Worm (Caenorhabditis elegans) whole organism, young adult: ENCODE data around the gene srd-36.

Experiments used
- F39B2.1 ChIP-seq: fragments of 200-800 bp; sonication (Bioruptor generic); IDR thresholded peaks from 2 replicates; pipeline ENCODE4 v1.3.6; 2022; ENCODE audit warnings: missing genetic modification reagents, missing genetic modification characterization, missing compliant biosample characterization
- T07F8.4 ChIP-seq: sonication (generic microtip); optimal IDR thresholded peaks from 2 replicates; lab custom pipeline; 2016; ENCODE audit warnings: mild to moderate bottlenecking, missing genetic modification characterization, moderate library complexity, missing compliant biosample characterization
- Y56A3A.18 ChIP-seq: fragments of 200-800 bp; sonication (Bioruptor generic); IDR thresholded peaks from 2 replicates; pipeline ENCODE4 v1.3.6; 2022; ENCODE audit warnings: missing genetic modification reagents, missing genetic modification characterization, missing compliant biosample characterization
- attf-3 ChIP-seq: fragments of 200-800 bp; sonication (Bioruptor generic); conservative IDR thresholded peaks from 2 replicates; pipeline ENCODE4 v1.3.6; 2022; ENCODE audit warnings: missing genetic modification reagents, missing genetic modification characterization, missing compliant biosample characterization
- bed-2 ChIP-seq: fragments of 200-800 bp; sonication (Bioruptor generic); IDR thresholded peaks from 2 replicates; pipeline ENCODE4 v1.3.6; 2022; ENCODE audit warnings: missing genetic modification reagents, missing genetic modification characterization, missing compliant biosample characterization
- die-1 ChIP-seq: sonication (generic microtip); optimal IDR thresholded peaks from 2 replicates; lab custom pipeline; 2016; ENCODE audit warnings: missing genotype, mild to moderate bottlenecking, missing genetic modification characterization, missing compliant biosample characterization
- fkh-3 ChIP-seq: sonication (generic microtip); optimal IDR thresholded peaks from 2 replicates; lab custom pipeline; 2016; ENCODE audit warnings: mild to moderate bottlenecking, missing genetic modification characterization, missing compliant biosample characterization
- madf-10 ChIP-seq: sonication (generic microtip); optimal IDR thresholded peaks from 2 replicates; lab custom pipeline; 2016; ENCODE audit warnings: mild to moderate bottlenecking, missing genetic modification characterization, missing compliant biosample characterization
- madf-3 ChIP-seq: fragments of 200-800 bp; sonication (Bioruptor generic); IDR thresholded peaks from 2 replicates; pipeline ENCODE4 v1.3.6; 2022; ENCODE audit warnings: missing genetic modification reagents, missing genetic modification characterization, missing compliant biosample characterization
- mcd-1 ChIP-seq: fragments of 200-800 bp; sonication (Bioruptor generic); IDR thresholded peaks from 2 replicates; pipeline ENCODE4 v1.3.6; 2022; ENCODE audit warnings: missing genetic modification reagents, missing genetic modification characterization, missing compliant biosample characterization
- nfya-1 ChIP-seq: sonication (generic microtip); optimal IDR thresholded peaks from 2 replicates; lab custom pipeline; 2017; ENCODE audit warnings: antibody characterized with exemption, missing compliant biosample characterization, missing genetic modification characterization, borderline replicate concordance; ENCODE audit not compliant: insufficient read depth
- rcor-1 ChIP-seq: fragments of 200-800 bp; sonication (Bioruptor generic); IDR thresholded peaks from 2 replicates; pipeline ENCODE4 v1.3.6; 2022; ENCODE audit warnings: missing genetic modification reagents, missing genetic modification characterization, missing compliant biosample characterization
- sdz-38 ChIP-seq: sonication (generic microtip); optimal IDR thresholded peaks from 2 replicates; lab custom pipeline; 2016; ENCODE audit warnings: missing genotype, missing genetic modification characterization, missing compliant biosample characterization

DNA sequence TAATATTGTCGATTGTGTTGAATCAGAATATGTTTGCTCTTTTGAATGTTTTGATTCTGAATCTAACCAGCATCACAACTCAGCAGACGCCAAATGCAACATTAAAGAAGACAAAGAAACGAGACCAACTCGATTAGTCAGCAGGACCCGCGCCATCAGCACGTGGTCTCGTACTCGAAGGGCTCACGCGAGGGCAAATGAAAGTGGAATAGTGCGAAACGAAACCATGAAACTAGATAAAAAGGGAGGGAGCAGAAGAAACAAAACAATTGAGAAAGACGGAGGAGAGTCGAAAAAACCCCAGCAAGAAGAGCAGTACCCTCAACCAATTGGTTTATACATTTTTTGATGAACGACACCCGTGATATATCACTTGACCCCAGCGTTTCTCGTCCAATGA lies 42.4 kb upstream of the srd-36 start:
- TF ChIP-seq Y56A3A.18: no peak
- no peak for TF ChIP-seq T07F8.4
- no peak for TF ChIP-seq F39B2.1 (GFP tag; lab: Robert Waterston, UW)
- no peak for TF ChIP-seq fkh-3
- no peak for TF ChIP-seq madf-10 (tag; lab: Kevin White, UChicago)
- TF ChIP-seq attf-3 (GFP tag; lab: Robert Waterston, UW): no peak
- TF ChIP-seq nfya-1 (tag; lab: Kevin White, UChicago): no peak
- no peak for TF ChIP-seq mcd-1 (GFP tag; lab: Robert Waterston, UW)
- no peak for TF ChIP-seq rcor-1 (GFP tag; lab: Robert Waterston, UW)
- no peak for TF ChIP-seq die-1 (tag; lab: Kevin White, UChicago)
- no peak for TF ChIP-seq bed-2 (GFP tag; lab: Robert Waterston, UW)
- TF ChIP-seq madf-3 (GFP tag; lab: Robert Waterston, UW): no peak
- TF ChIP-seq sdz-38 (tag; lab: Kevin White, UChicago): no peak
